Worm (Caenorhabditis elegans): ENCODE measurements around the gene F17E9.4.

- TF ChIP-seq dao-5 (tag; optimal IDR thresholded peaks at IDR 0.05) (no peak), him-1 (tag; optimal IDR thresholded peaks at IDR 0.05) (no peak), W03F9.2 (tag; optimal IDR thresholded peaks at IDR 0.05) (no peak)
Observed at ce11 chrIV:8348073-8348472, at the start of gene F17E9.4.
